Worm (Caenorhabditis elegans): Measurements from ENCODE around the gene F41H10.1.

F41H10.1 gene

ce11 chrIV:5394687-5395086 lies 12.0 kb downstream of the F41H10.1 start, which contains the start of the genes perm-3 and swsn-6:
Gene perm-3, minus strand, starts transcription at chrIV:5394804.
Gene swsn-6, plus strand, starts transcription at chrIV:5395033.
- peak; percentile 16 for TF ChIP-seq aha-1 (tag; optimal IDR thresholded peaks at IDR 0.05)
- no peak for TF ChIP-seq nhr-28 (tag; optimal IDR thresholded peaks at IDR 0.05)
- TF ChIP-seq blmp-1 (tag; optimal IDR thresholded peaks at IDR 0.05) = peak; percentile 53
- TF ChIP-seq sox-4 (tag; optimal IDR thresholded peaks at IDR 0.05) = peak; percentile 46
- TF ChIP-seq nhr-76 (tag; optimal IDR thresholded peaks at IDR 0.05) = no peak
- TF ChIP-seq skn-1 (tag; optimal IDR thresholded peaks at IDR 0.05) = peak; percentile 29
- peak; percentile 84 for TF ChIP-seq nhr-20 (tag; optimal IDR thresholded peaks at IDR 0.05)
- no peak for TF ChIP-seq unc-62 (GFP tag; optimal IDR thresholded peaks at IDR 0.05)
- no peak for TF ChIP-seq efl-3 (GFP tag; optimal IDR thresholded peaks at IDR 0.05)
- peak in 2 of 6 experiments; percentile 26 to 78 for TF ChIP-seq elt-3 (tag; optimal IDR thresholded peaks at IDR 0.05)
- peak; percentile 89 for TF ChIP-seq rnt-1 (tag; optimal IDR thresholded peaks at IDR 0.05)
- TF ChIP-seq nhr-12 (tag; optimal IDR thresholded peaks at IDR 0.05) = no peak
- TF ChIP-seq lin-35 (GFP tag; optimal IDR thresholded peaks at IDR 0.05) = peak; percentile 86
- TF ChIP-seq lin-14 (GFP tag; optimal IDR thresholded peaks at IDR 0.05) = peak; percentile 83
- peak; percentile 88 to 93 for TF ChIP-seq lsy-2 (tag; optimal IDR thresholded peaks at IDR 0.05)
- TF ChIP-seq swsn-7 (tag; optimal IDR thresholded peaks at IDR 0.05) = peak; percentile 90
- no peak for TF ChIP-seq ceh-63 (GFP tag; optimal IDR thresholded peaks at IDR 0.05)
- peak; percentile 89 for TF ChIP-seq snu-23 (GFP tag; optimal IDR thresholded peaks at IDR 0.05)
- TF ChIP-seq ztf-11 (tag; optimal IDR thresholded peaks at IDR 0.05) = peak in 1 of 2 experiments; percentile 39
- TF ChIP-seq efl-1 (optimal IDR thresholded peaks at IDR 0.05) = peak; percentile 78 to 85
- peak; percentile 84 to 98 for TF ChIP-seq efl-1 (GFP tag; optimal IDR thresholded peaks at IDR 0.05 in 1 of 2)
- TF ChIP-seq C34B4.2 (tag; optimal IDR thresholded peaks at IDR 0.05) = no peak
- no peak for TF ChIP-seq unc-30 (tag; optimal IDR thresholded peaks at IDR 0.05)
- peak; percentile 71 for TF ChIP-seq grh-1 (GFP tag; IDR thresholded peaks at IDR 0.05)
- TF ChIP-seq C16A3.4 (tag; optimal IDR thresholded peaks at IDR 0.05) = peak; percentile 82
- peak; percentile 90 for TF ChIP-seq nhr-71 (tag; optimal IDR thresholded peaks at IDR 0.05)
- TF ChIP-seq sup-37 (GFP tag; optimal IDR thresholded peaks at IDR 0.05) = no peak
- TF ChIP-seq fkh-4 (tag; optimal IDR thresholded peaks at IDR 0.05; ENCODE audit: borderline replicate concordance) = no peak
- no peak for TF ChIP-seq unc-98 (GFP tag; IDR thresholded peaks at IDR 0.05)
- TF ChIP-seq ama-1 (optimal IDR thresholded peaks at IDR 0.05) = peak; percentile 42
- TF ChIP-seq nhr-47 (tag; optimal IDR thresholded peaks at IDR 0.05) = peak; percentile 91
- TF ChIP-seq pqm-1 (tag; optimal IDR thresholded peaks at IDR 0.05) = no peak
- peak; percentile 72 to 93 (median 85) for TF ChIP-seq ceh-82 (tag; optimal IDR thresholded peaks at IDR 0.05)
- TF ChIP-seq alr-1 (tag; optimal IDR thresholded peaks at IDR 0.05; ENCODE audit: borderline replicate concordance) = no peak
- TF ChIP-seq nhr-84 (tag; optimal IDR thresholded peaks at IDR 0.05) = no peak
- peak; percentile 23 for TF ChIP-seq mef-2 (tag; optimal IDR thresholded peaks at IDR 0.05)
- no peak for TF ChIP-seq tlp-1 (tag; optimal IDR thresholded peaks at IDR 0.05)
- TF ChIP-seq zip-4 (GFP tag; optimal IDR thresholded peaks at IDR 0.05) = peak; percentile 61
- no peak for TF ChIP-seq zag-1 (tag; optimal IDR thresholded peaks at IDR 0.05)
- no peak for TF ChIP-seq vab-15 (tag; optimal IDR thresholded peaks at IDR 0.05)
- TF ChIP-seq C04F5.9 (tag; optimal IDR thresholded peaks at IDR 0.05) = peak; percentile 25
- no peak for TF ChIP-seq nhr-237 (tag; optimal IDR thresholded peaks at IDR 0.05)
- peak; percentile 81 for TF ChIP-seq snpc-4 (tag; optimal IDR thresholded peaks at IDR 0.05)
- TF ChIP-seq lin-39 (tag; optimal IDR thresholded peaks at IDR 0.05) = peak; percentile 87
- peak; percentile 17 for TF ChIP-seq hpl-2 (GFP tag; optimal IDR thresholded peaks at IDR 0.05)
- peak; percentile 82 for TF ChIP-seq irx-1 (tag; optimal IDR thresholded peaks at IDR 0.05)
- peak; percentile 31 for TF ChIP-seq fos-1 (tag; optimal IDR thresholded peaks at IDR 0.05)
- no peak for TF ChIP-seq pag-3 (tag; optimal IDR thresholded peaks at IDR 0.05; ENCODE audit: borderline replicate concordance, insufficient read depth)
- TF ChIP-seq Y116A8C.19 (tag; optimal IDR thresholded peaks at IDR 0.05; ENCODE audit: borderline replicate concordance) = no peak
- TF ChIP-seq dpl-1 (GFP tag; optimal IDR thresholded peaks at IDR 0.05) = peak; percentile 78 to 84 (median 84)
- TF ChIP-seq ceh-90 (tag; optimal IDR thresholded peaks at IDR 0.05) = no peak
- TF ChIP-seq F16B12.6 (tag; optimal IDR thresholded peaks at IDR 0.05) = peak; percentile 64
- TF ChIP-seq jun-1 (tag; optimal IDR thresholded peaks at IDR 0.05) = peak; percentile 49
- TF ChIP-seq mab-9 (GFP tag; IDR thresholded peaks at IDR 0.05) = peak; percentile 39; the same call in 1 of the 2 replicates
